Worm (Caenorhabditis elegans) whole organism, L2 larva: Measurements from ENCODE around the gene nhr-182.

Experiments
- C34F6.9 ChIP-seq: fragments of 150-350 bp; optimal IDR thresholded peaks from 2 replicates; lab custom pipeline; 2014; ENCODE audit warnings: missing biosample characterization, missing genetic modification characterization
- F13H6.1 ChIP-seq: sonication (generic microtip); optimal IDR thresholded peaks from 2 replicates; lab custom pipeline; 2016; ENCODE audit warnings: missing genetic modification characterization, missing compliant biosample characterization
- R02D3.7 ChIP-seq: fragments of 150-350 bp; optimal IDR thresholded peaks from 2 replicates; lab custom pipeline; 2014; ENCODE audit warnings: missing biosample characterization, missing genetic modification characterization
- Y55F3AM.14 ChIP-seq: fragments of 200-800 bp; sonication (Bioruptor generic); optimal IDR thresholded peaks from 2 replicates; lab custom pipeline; 2018; ENCODE audit warnings: mild to moderate bottlenecking, missing genetic modification characterization, missing compliant biosample characterization
- ZK546.5 ChIP-seq: sonication (generic microtip); optimal IDR thresholded peaks from 2 replicates; lab custom pipeline; 2017; ENCODE audit warnings: missing biosample characterization, missing genetic modification characterization
- alr-1 ChIP-seq: fragments of 150-350 bp; optimal IDR thresholded peaks from 2 replicates; lab custom pipeline; 2014; ENCODE audit warnings: missing biosample characterization, missing genetic modification characterization
- aly-2 ChIP-seq: fragments of 150-350 bp; optimal IDR thresholded peaks from 2 replicates; lab custom pipeline; 2014; ENCODE audit warnings: missing biosample characterization, missing genetic modification characterization
- ama-1 ChIP-seq: fragments of 150-350 bp; optimal IDR thresholded peaks from 2 replicates; lab custom pipeline; 2018; ENCODE audit warnings: inconsistent platforms
- blmp-1 ChIP-seq: sonication (generic microtip); optimal IDR thresholded peaks from 2 replicates; lab custom pipeline; 2017; ENCODE audit warnings: missing genetic modification characterization, mild to moderate bottlenecking, missing compliant biosample characterization, antibody characterized with exemption, moderate library complexity; ENCODE audit not compliant: insufficient read depth
- ceh-16 ChIP-seq: fragments of 150-350 bp; optimal IDR thresholded peaks from 2 replicates; lab custom pipeline; 2014; ENCODE audit warnings: missing biosample characterization, missing genetic modification characterization
- ceh-82 ChIP-seq: fragments of 150-350 bp; optimal IDR thresholded peaks from 2 replicates; lab custom pipeline; 2014; ENCODE audit warnings: missing biosample characterization, missing genetic modification characterization
- crh-2 ChIP-seq: sonication (generic microtip); optimal IDR thresholded peaks from 2 replicates; lab custom pipeline; 2017; ENCODE audit warnings: missing biosample characterization, missing genetic modification characterization
- egl-27 ChIP-seq: sonication (generic microtip); optimal IDR thresholded peaks from 3 replicates; lab custom pipeline; 2017; ENCODE audit warnings: missing biosample characterization, missing genetic modification reagents, missing genetic modification characterization
- elt-1 ChIP-seq: fragments of 150-350 bp; optimal IDR thresholded peaks from 2 replicates; lab custom pipeline; 2014; ENCODE audit warnings: missing biosample characterization, missing genetic modification characterization
- fos-1 ChIP-seq: fragments of 150-350 bp; optimal IDR thresholded peaks from 2 replicates; lab custom pipeline; 2014; ENCODE audit warnings: missing biosample characterization, missing genetic modification characterization
- gmeb-1 ChIP-seq: fragments of 150-350 bp; optimal IDR thresholded peaks from 2 replicates; lab custom pipeline; 2014; ENCODE audit warnings: missing biosample characterization, missing genetic modification characterization
- lin-13 ChIP-seq: fragments of 150-350 bp; optimal IDR thresholded peaks from 2 replicates; lab custom pipeline; 2014; ENCODE audit warnings: missing biosample characterization, missing genetic modification reagents, missing genetic modification characterization
- lin-39 ChIP-seq: fragments of 150-350 bp; optimal IDR thresholded peaks from 2 replicates; lab custom pipeline; 2014; ENCODE audit warnings: missing biosample characterization, missing genetic modification reagents, missing genetic modification characterization
- lsy-2 ChIP-seq, 2 experiments: fragments of 150-350 bp in 1 of 2; sonication (generic microtip) in 1 of 2; optimal IDR thresholded peaks; 2 replicates each; lab custom pipeline; 2014 to 2017; ENCODE audit warnings: missing biosample characterization in 2 of 2, missing genetic modification characterization in 2 of 2
- mab-5 ChIP-seq: fragments of 150-350 bp; optimal IDR thresholded peaks from 2 replicates; lab custom pipeline; 2014; ENCODE audit warnings: missing biosample characterization, missing genetic modification characterization
- mbf-1 ChIP-seq: sonication (generic microtip); optimal IDR thresholded peaks from 2 replicates; lab custom pipeline; 2017; ENCODE audit warnings: missing biosample characterization, missing genetic modification characterization
- mdl-1 ChIP-seq, 2 experiments: fragments of 150-350 bp in 1 of 2; sonication (generic microtip) in 1 of 2; optimal IDR thresholded peaks; 2 replicates each; lab custom pipeline; 2017; ENCODE audit warnings: missing biosample characterization in 2 of 2, missing genetic modification characterization in 2 of 2
- nhr-11 ChIP-seq: fragments of 150-350 bp; optimal IDR thresholded peaks from 2 replicates; lab custom pipeline; 2014; ENCODE audit warnings: missing biosample characterization, missing genetic modification characterization
- nhr-129 ChIP-seq: fragments of 150-350 bp; optimal IDR thresholded peaks from 2 replicates; lab custom pipeline; 2014; ENCODE audit warnings: missing biosample characterization, missing genetic modification characterization
- nhr-23 ChIP-seq: fragments of 150-350 bp; optimal IDR thresholded peaks from 2 replicates; lab custom pipeline; 2014; ENCODE audit warnings: missing biosample characterization, missing genetic modification reagents, missing genetic modification characterization
- nhr-237 ChIP-seq: fragments of 150-350 bp; optimal IDR thresholded peaks from 2 replicates; lab custom pipeline; 2014; ENCODE audit warnings: missing biosample characterization, missing genetic modification characterization
- sem-4 ChIP-seq: fragments of 150-350 bp; optimal IDR thresholded peaks from 2 replicates; lab custom pipeline; 2014; ENCODE audit warnings: missing biosample characterization, missing genetic modification reagents, missing genetic modification characterization
- skn-1 ChIP-seq: sonication (generic microtip); optimal IDR thresholded peaks from 2 replicates; lab custom pipeline; 2017; ENCODE audit warnings: missing biosample characterization, missing genetic modification characterization
- sma-9 ChIP-seq, 2 experiments: fragments of 150-350 bp in 1 of 2; sonication (generic microtip) in 1 of 2; optimal IDR thresholded peaks; 2 replicates each; lab custom pipeline; 2014 to 2016; ENCODE audit warnings: missing genetic modification characterization in 2 of 2, mild to moderate bottlenecking in 1 of 2, missing biosample characterization in 1 of 2, missing compliant biosample characterization in 1 of 2, missing genetic modification reagents in 1 of 2, moderate library complexity in 1 of 2
- snpc-4 ChIP-seq: fragments of 150-350 bp; optimal IDR thresholded peaks from 2 replicates; lab custom pipeline; 2014; ENCODE audit warnings: missing biosample characterization, missing genetic modification characterization
- unc-39 ChIP-seq: fragments of 150-350 bp; optimal IDR thresholded peaks from 2 replicates; lab custom pipeline; 2014; ENCODE audit warnings: missing biosample characterization, missing genetic modification characterization
- unc-62 ChIP-seq: fragments of 150-350 bp; optimal IDR thresholded peaks from 2 replicates; lab custom pipeline; 2014; ENCODE audit warnings: missing biosample characterization, missing genetic modification reagents, missing genetic modification characterization
- ztf-1 ChIP-seq: fragments of 200-800 bp; sonication (Bioruptor generic); conservative IDR thresholded peaks from 2 replicates; pipeline ENCODE4 v1.3.6; 2022; ENCODE audit warnings: missing genetic modification characterization, missing compliant biosample characterization
- ztf-4 ChIP-seq: fragments of 150-350 bp; optimal IDR thresholded peaks from 2 replicates; lab custom pipeline; 2014; ENCODE audit warnings: missing biosample characterization, missing genetic modification characterization

The nhr-182 gene

ce11 chrV:2303775-2304174 lies 44.0 kb upstream of the nhr-182 start, which contains the start of gene irld-15:
Gene irld-15 (minus strand): TSS chrV:2303875.
- no peak for TF ChIP-seq unc-62
- no peak for TF ChIP-seq R02D3.7 (tag; lab: Kevin White, UChicago)
- TF ChIP-seq nhr-237 (tag; lab: Kevin White, UChicago) = no peak
- TF ChIP-seq fos-1 (tag; lab: Kevin White, UChicago) = no peak

- TF ChIP-seq mbf-1 (tag; lab: Kevin White, UChicago) = no peak
- TF ChIP-seq lin-13 (GFP tag; lab: Kevin White, UChicago) = no peak
- no peak for TF ChIP-seq sem-4 (tag; lab: Kevin White, UChicago)
- TF ChIP-seq F13H6.1 = no peak
- no peak for TF ChIP-seq skn-1 (tag; lab: Kevin White, UChicago)
- no peak for TF ChIP-seq C34F6.9
- TF ChIP-seq ztf-4 (tag; lab: Kevin White, UChicago) = no peak
- no peak for TF ChIP-seq gmeb-1 (tag; lab: Kevin White, UChicago)
- TF ChIP-seq unc-39 = no peak
- TF ChIP-seq aly-2 = no peak
- TF ChIP-seq sma-9 (GFP tag; optimal IDR thresholded peaks at IDR 0.05; lab: Kevin White, UChicago) = no peak
- TF ChIP-seq sma-9 (tag; optimal IDR thresholded peaks at IDR 0.05; lab: Kevin White, UChicago) = no peak
- TF ChIP-seq ama-1 = no peak
- TF ChIP-seq Y55F3AM.14 (GFP tag; lab: Kevin White, UChicago) = no peak
- no peak for TF ChIP-seq ceh-82 (tag; lab: Kevin White, UChicago)
- TF ChIP-seq ztf-1 (GFP tag; lab: Robert Waterston, UW) = no peak
- no peak for TF ChIP-seq lin-39
Measured at ce11 chrV:2300905-2301304, 41.2 kb upstream of the nhr-182 start, which contains the start of gene Y19D10B.8. Gene Y19D10B.8 (minus strand): TSS chrV:2301005.

ce11 chrV:2294577-2294976 lies 34.9 kb upstream of the nhr-182 start, which contains the start of gene nhr-226:
Gene nhr-226 (plus strand): TSS chrV:2294877.
- TF ChIP-seq nhr-129 (tag; lab: Kevin White, UChicago) (no peak), lin-13 (GFP tag; lab: Kevin White, UChicago) (no peak), Y55F3AM.14 (GFP tag; lab: Kevin White, UChicago) (no peak), ztf-1 (GFP tag; lab: Robert Waterston, UW) (no peak), fos-1 (tag; lab: Kevin White, UChicago) (peak; percentile 46), lsy-2 (tag; optimal IDR thresholded peaks at IDR 0.05; lab: Kevin White, UChicago) (no peak), gmeb-1 (tag; lab: Kevin White, UChicago) (no peak), F13H6.1 (no peak), ceh-16 (no peak)

- TF ChIP-seq fos-1 (tag; lab: Kevin White, UChicago) (peak; percentile 37), lin-39 (no peak), ZK546.5 (no peak), nhr-11 (tag; lab: Kevin White, UChicago) (no peak)
Measured at ce11 chrV:2292240-2292639, 32.5 kb upstream of the nhr-182 start, which contains the start of gene nhr-115. Gene nhr-115 (plus strand): TSS chrV:2292540.

ce11 chrV:2290329-2290728 lies 30.6 kb upstream of the nhr-182 start, which contains the start of gene nhr-225:
Gene nhr-225 (minus strand): TSS chrV:2290474.
- TF ChIP-seq R02D3.7 (tag; lab: Kevin White, UChicago) (no peak), snpc-4 (no peak), unc-39 (no peak), sma-9 (GFP tag; optimal IDR thresholded peaks at IDR 0.05; lab: Kevin White, UChicago) (peak; percentile 18), sma-9 (tag; optimal IDR thresholded peaks at IDR 0.05; lab: Kevin White, UChicago) (no peak), elt-1 (tag; lab: Kevin White, UChicago) (no peak), ama-1 (no peak), ceh-16 (no peak), blmp-1 (tag; lab: Kevin White, UChicago) (no peak), ZK546.5 (no peak), sem-4 (tag; lab: Kevin White, UChicago) (no peak), C34F6.9 (no peak), crh-2 (tag; lab: Kevin White, UChicago) (no peak), nhr-23 (tag; lab: Kevin White, UChicago) (no peak), fos-1 (tag; lab: Kevin White, UChicago) (peak; percentile 57), mdl-1 (tag; optimal IDR thresholded peaks at IDR 0.05; lab: Kevin White, UChicago) (no peak)

- TF ChIP-seq alr-1 (tag; lab: Kevin White, UChicago) = no peak
- TF ChIP-seq lin-39 = no peak
- TF ChIP-seq mab-5 (tag; lab: Kevin White, UChicago) = no peak
- TF ChIP-seq egl-27 (tag; lab: Kevin White, UChicago) = no peak
Measured at ce11 chrV:2285107-2285506, 25.4 kb upstream of the nhr-182 start, which contains the start of gene nhr-227. Gene nhr-227 (plus strand): TSS chrV:2285432.
